Worm (Caenorhabditis elegans) whole organism, L4 larva: ENCODE measurements around the gene arrd-8.

Source experiments
- R02D3.7 ChIP-seq: fragments of 150-350 bp; sonication (generic microtip); optimal IDR thresholded peaks from 3 replicates; lab custom pipeline; 2014; ENCODE audit warnings: missing biosample characterization, missing genetic modification characterization
- T26A8.4 ChIP-seq: fragments of 200-800 bp; sonication (Bioruptor generic); IDR thresholded peaks from 2 replicates; pipeline ENCODE4 v1.3.6; 2022; ENCODE audit warnings: missing genetic modification characterization, missing compliant biosample characterization
- aha-1 ChIP-seq: fragments of 150-350 bp; peaks from one replicate; lab custom pipeline; 2014; ENCODE audit warnings: missing biosample characterization, missing genetic modification characterization
- ceh-28 ChIP-seq: fragments of 150-350 bp; optimal IDR thresholded peaks from 2 replicates; lab custom pipeline; 2014; ENCODE audit warnings: missing biosample characterization, missing genetic modification reagents, missing genetic modification characterization
- daf-16 ChIP-seq, 3 experiments: sonication (generic microtip); optimal IDR thresholded peaks; 2 replicates each; lab custom pipeline; 2016 to 2017; ENCODE audit warnings: missing genetic modification characterization in 3 of 3, missing genetic modification reagents in 3 of 3, mild to moderate bottlenecking in 2 of 3, missing compliant biosample characterization in 2 of 3, missing biosample characterization in 1 of 3, moderate library complexity in 1 of 3
- dmd-8 ChIP-seq: fragments of 200-800 bp; sonication (Bioruptor generic); IDR thresholded peaks from 2 replicates; pipeline ENCODE4 v1.3.6; 2022; ENCODE audit warnings: missing genetic modification characterization, missing compliant biosample characterization
- dmd-9 ChIP-seq: fragments of 200-800 bp; sonication (Bioruptor generic); IDR thresholded peaks from 2 replicates; pipeline ENCODE4 v1.3.6; 2022; ENCODE audit warnings: missing genetic modification reagents, missing genetic modification characterization, missing compliant biosample characterization
- duxl-1 ChIP-seq: sonication (generic microtip); optimal IDR thresholded peaks from 2 replicates; lab custom pipeline; 2016; ENCODE audit warnings: mild to moderate bottlenecking, missing genetic modification characterization, moderate library complexity, missing compliant biosample characterization; ENCODE audit not compliant: poor library complexity
- dve-1 ChIP-seq: sonication (generic microtip); optimal IDR thresholded peaks from 2 replicates; lab custom pipeline; 2017; ENCODE audit warnings: antibody characterized with exemption, mild to moderate bottlenecking, missing genetic modification characterization, missing compliant biosample characterization; ENCODE audit not compliant: insufficient read depth
- fkh-10 ChIP-seq: fragments of 150-350 bp; optimal IDR thresholded peaks from 2 replicates; lab custom pipeline; 2014; ENCODE audit warnings: missing biosample characterization, missing genetic modification reagents, missing genetic modification characterization
- hif-1 ChIP-seq, 2 experiments: sonication (generic microtip); optimal IDR thresholded peaks; 2 replicates each; lab custom pipeline; 2016 to 2017; ENCODE audit warnings: missing compliant biosample characterization in 2 of 2, missing genetic modification characterization in 2 of 2, missing genetic modification reagents in 2 of 2, missing genotype in 2 of 2, mild to moderate bottlenecking in 1 of 2
- hlh-11 ChIP-seq: fragments of 200-800 bp; sonication (Bioruptor generic); optimal IDR thresholded peaks from 2 replicates; lab custom pipeline; 2018; ENCODE audit warnings: mild to moderate bottlenecking, missing genetic modification characterization, missing compliant biosample characterization
- hmg-1.1 ChIP-seq: fragments of 200-800 bp; sonication (Bioruptor generic); IDR thresholded peaks from 2 replicates; pipeline ENCODE4 v1.3.6; 2022; ENCODE audit warnings: missing genetic modification reagents, missing genetic modification characterization, missing compliant biosample characterization
- lim-7 ChIP-seq: fragments of 200-800 bp; sonication (Bioruptor generic); IDR thresholded peaks from 2 replicates; pipeline ENCODE4 v1.3.6; 2022; ENCODE audit warnings: missing genetic modification characterization, missing compliant biosample characterization
- lin-38 ChIP-seq: fragments of 200-800 bp; sonication (Bioruptor generic); IDR thresholded peaks from 2 replicates; pipeline ENCODE4 v1.3.6; 2022; ENCODE audit warnings: missing genetic modification reagents, missing genetic modification characterization, missing compliant biosample characterization
- lsy-2 ChIP-seq, 2 experiments: fragments of 150-350 bp in 1 of 2; sonication (generic microtip) in 1 of 2; optimal IDR thresholded peaks; 2 replicates each; lab custom pipeline; 2014 to 2017; ENCODE audit warnings: missing biosample characterization in 2 of 2, missing genetic modification characterization in 2 of 2
- madf-9 ChIP-seq: fragments of 200-800 bp; sonication (Bioruptor generic); conservative IDR thresholded peaks from 2 replicates; pipeline ENCODE4 v1.3.6; 2022; ENCODE audit warnings: missing genetic modification reagents, missing genetic modification characterization, missing compliant biosample characterization
- mdl-1 ChIP-seq, 2 experiments: fragments of 150-350 bp in 1 of 2; sonication (generic microtip) in 1 of 2; optimal IDR thresholded peaks; 2 replicates each; lab custom pipeline; 2014 to 2017; ENCODE audit warnings: missing biosample characterization in 2 of 2, missing genetic modification characterization in 2 of 2
- mep-1 ChIP-seq: fragments of 150-350 bp; sonication (generic microtip); optimal IDR thresholded peaks from 3 replicates; lab custom pipeline; 2014; ENCODE audit warnings: missing biosample characterization, missing genetic modification characterization
- mes-2 ChIP-seq: sonication (generic microtip); optimal IDR thresholded peaks from 2 replicates; lab custom pipeline; 2016; ENCODE audit warnings: missing genotype, mild to moderate bottlenecking, missing genetic modification characterization, missing compliant biosample characterization; ENCODE audit not compliant: poor library complexity, severe bottlenecking
- mxl-3 ChIP-seq: fragments of 200-800 bp; sonication (Bioruptor generic); optimal IDR thresholded peaks from 2 replicates; lab custom pipeline; 2018; ENCODE audit warnings: mild to moderate bottlenecking, missing genetic modification characterization, missing compliant biosample characterization
- nhr-10 ChIP-seq: fragments of 150-350 bp; optimal IDR thresholded peaks from 2 replicates; lab custom pipeline; 2014; ENCODE audit warnings: missing biosample characterization, missing genetic modification characterization
- nhr-102 ChIP-seq: sonication (generic microtip); optimal IDR thresholded peaks from 2 replicates; lab custom pipeline; 2016; ENCODE audit warnings: mild to moderate bottlenecking, missing genetic modification characterization, moderate library complexity, missing compliant biosample characterization
- nhr-28 ChIP-seq: fragments of 150-350 bp; optimal IDR thresholded peaks from 2 replicates; lab custom pipeline; 2014; ENCODE audit warnings: missing biosample characterization, missing genetic modification characterization
- nhr-6 ChIP-seq: fragments of 150-350 bp; optimal IDR thresholded peaks from 2 replicates; lab custom pipeline; 2014; ENCODE audit warnings: missing biosample characterization, missing genetic modification characterization
- nhr-76 ChIP-seq: fragments of 150-350 bp; optimal IDR thresholded peaks from 2 replicates; lab custom pipeline; 2014; ENCODE audit warnings: missing biosample characterization, missing genetic modification characterization
- pqm-1 ChIP-seq: sonication (generic microtip); optimal IDR thresholded peaks from 2 replicates; lab custom pipeline; 2017; ENCODE audit warnings: missing biosample characterization, missing genetic modification characterization
- rbr-2 ChIP-seq: sonication (generic microtip); optimal IDR thresholded peaks from 2 replicates; lab custom pipeline; 2016; ENCODE audit warnings: missing genotype, missing genetic modification characterization, missing compliant biosample characterization
- saeg-2 ChIP-seq: fragments of 200-800 bp; sonication (Bioruptor generic); IDR thresholded peaks from 2 replicates; pipeline ENCODE4 v1.3.6; 2022; ENCODE audit warnings: missing genetic modification reagents, missing genetic modification characterization, missing compliant biosample characterization
- sdz-12 ChIP-seq: fragments of 200-800 bp; sonication (Bioruptor generic); optimal IDR thresholded peaks from 2 replicates; lab custom pipeline; 2018; ENCODE audit warnings: mild to moderate bottlenecking, missing genetic modification characterization, missing compliant biosample characterization
- set-16 ChIP-seq: fragments of 200-800 bp; sonication (Bioruptor generic); IDR thresholded peaks from 2 replicates; pipeline ENCODE4 v1.3.6; 2022; ENCODE audit warnings: missing genetic modification reagents, missing genetic modification characterization, missing compliant biosample characterization
- snpc-1.2 ChIP-seq: fragments of 200-800 bp; sonication (Bioruptor generic); IDR thresholded peaks from 2 replicates; pipeline ENCODE4 v1.3.6; 2022; ENCODE audit warnings: missing genetic modification reagents, missing genetic modification characterization, missing compliant biosample characterization
- snpc-4 ChIP-seq: fragments of 150-350 bp; optimal IDR thresholded peaks from 2 replicates; lab custom pipeline; 2014; ENCODE audit warnings: missing biosample characterization, missing genetic modification characterization
- tag-97 ChIP-seq: fragments of 200-800 bp; sonication (Bioruptor generic); IDR thresholded peaks from 2 replicates; pipeline ENCODE4 v1.3.6; 2022; ENCODE audit warnings: missing genetic modification characterization, missing compliant biosample characterization
- tra-1 ChIP-seq: fragments of 200-800 bp; sonication (Bioruptor generic); IDR thresholded peaks from 2 replicates; pipeline ENCODE4 v1.3.6; 2022; ENCODE audit warnings: missing genetic modification reagents, missing genetic modification characterization, missing compliant biosample characterization
- unc-62 ChIP-seq, 3 experiments: fragments of 150-350 bp in 1 of 3; sonication (generic microtip); optimal IDR thresholded peaks in 2 of 3; peaks in 1 of 3; 1 replicate in 1 of 3; 2 replicates in 2 of 3; lab custom pipeline; 2014 to 2017; ENCODE audit warnings: missing biosample characterization in 3 of 3, missing genetic modification characterization in 3 of 3, missing genetic modification reagents in 3 of 3, missing genotype in 1 of 3

The arrd-8 gene

ce11 chrII:12071243-12071642 is 6.4 kb downstream of the arrd-8 start:
- TF ChIP-seq aha-1 (tag; lab: Kevin White, UChicago) (peak; percentile 97), snpc-1.2 (no peak)

ce11 chrII:12076355-12076754 is 11.5 kb downstream of the arrd-8 start:
- TF ChIP-seq mdl-1 (tag; optimal IDR thresholded peaks at IDR 0.05; lab: Kevin White, UChicago) (no peak), lin-38 (GFP tag; lab: Robert Waterston, UW) (peak; percentile 19; the same call in 1 of the 2 replicates), set-16 (GFP tag; lab: Robert Waterston, UW) (peak; percentile 41; the same call in 1 of the 2 replicates)
- TF ChIP-seq, all 104 proteins: peak for 2

ce11 chrII:12077281-12077680 is 12.4 kb downstream of the arrd-8 start:
- TF ChIP-seq unc-62 (GFP tag; optimal IDR thresholded peaks at IDR 0.05 in 1 of 2; lab: Kevin White, UChicago): peak in 1 of 2 experiments; percentile 98
- TF ChIP-seq unc-62 (tag; optimal IDR thresholded peaks at IDR 0.05; lab: Kevin White, UChicago): no peak
- no peak for TF ChIP-seq mxl-3 (GFP tag; lab: Kevin White, UChicago)
- TF ChIP-seq, all 104 proteins: peak for 1

- TF ChIP-seq pqm-1 (tag; lab: Kevin White, UChicago) (peak; percentile 34), mes-2 (tag; lab: Kevin White, UChicago) (no peak), dve-1 (tag; lab: Kevin White, UChicago) (peak; percentile 47), lim-7 (no peak)
Measured at ce11 chrII:12080015-12080414, 15.1 kb downstream of the arrd-8 start.

- no peak for TF ChIP-seq nhr-102 (tag; lab: Kevin White, UChicago)
- TF ChIP-seq saeg-2 (GFP tag; lab: Robert Waterston, UW): no peak
- TF ChIP-seq hif-1 (tag; optimal IDR thresholded peaks at IDR 0.05; lab: Kevin White, UChicago): no peak
- peak in 1 of 2 experiments; percentile 33 for TF ChIP-seq lsy-2 (tag; optimal IDR thresholded peaks at IDR 0.05; lab: Kevin White, UChicago)
- TF ChIP-seq unc-62 (GFP tag; optimal IDR thresholded peaks at IDR 0.05 in 1 of 2; lab: Kevin White, UChicago): no peak
- TF ChIP-seq unc-62 (tag; optimal IDR thresholded peaks at IDR 0.05; lab: Kevin White, UChicago): no peak
- peak; percentile 52 for TF ChIP-seq dve-1 (tag; lab: Kevin White, UChicago)
- TF ChIP-seq nhr-76 (tag; lab: Kevin White, UChicago): no peak
- TF ChIP-seq T26A8.4 (GFP tag; lab: Robert Waterston, UW): no peak
- TF ChIP-seq R02D3.7 (tag; lab: Kevin White, UChicago): no peak
- no peak for TF ChIP-seq snpc-4
Measured at ce11 chrII:12081454-12081853, 16.6 kb downstream of the arrd-8 start.

ce11 chrII:12088833-12089232 is 23.9 kb downstream of the arrd-8 start, which contains the start of gene cnt-1:
cnt-1 (minus strand) TSS chrII:12088868.
- TF ChIP-seq R02D3.7 (tag; lab: Kevin White, UChicago): no peak
- peak in 1 of 2 experiments; percentile 43 for TF ChIP-seq lsy-2 (tag; optimal IDR thresholded peaks at IDR 0.05; lab: Kevin White, UChicago)
- 0 out of 2 replicates have a peak, but pooled peaks have one; percentile 7 for TF ChIP-seq tra-1 (GFP tag; lab: Robert Waterston, UW)
- peak; percentile 53 for TF ChIP-seq lin-38 (GFP tag; lab: Robert Waterston, UW)

ce11 chrII:12089616-12090215 is 24.8 kb downstream of the arrd-8 start:
- TF ChIP-seq nhr-28 (tag; lab: Kevin White, UChicago): peak; percentile 61
- TF ChIP-seq nhr-10 (tag; lab: Kevin White, UChicago): no peak
- TF ChIP-seq fkh-10 (GFP tag; lab: Kevin White, UChicago): peak; percentile 77
- peak; percentile 60 for TF ChIP-seq nhr-6 (tag; lab: Kevin White, UChicago)
- TF ChIP-seq ceh-28 (tag; lab: Kevin White, UChicago): no peak
- peak; percentile 39 to 75 for TF ChIP-seq mdl-1 (tag; optimal IDR thresholded peaks at IDR 0.05; lab: Kevin White, UChicago)
- peak; percentile 88 for TF ChIP-seq hlh-11 (tag; lab: Kevin White, UChicago)
- peak; percentile 69 for TF ChIP-seq mep-1 (tag; lab: Kevin White, UChicago)
- peak; percentile 58 for TF ChIP-seq rbr-2 (tag; lab: Kevin White, UChicago)
- no peak for TF ChIP-seq dmd-8 (GFP tag; lab: Robert Waterston, UW)
- peak in 1 of 2 experiments; percentile 57 for TF ChIP-seq hif-1 (tag; optimal IDR thresholded peaks at IDR 0.05; lab: Kevin White, UChicago)
- TF ChIP-seq hmg-1.1 (GFP tag; lab: Robert Waterston, UW): peak; percentile 60
- TF ChIP-seq daf-16 (GFP tag; optimal IDR thresholded peaks at IDR 0.05; lab: Kevin White, UChicago): no peak
- peak; percentile 84 for TF ChIP-seq daf-16 (tag; optimal IDR thresholded peaks at IDR 0.05; lab: Kevin White, UChicago)
- no peak for TF ChIP-seq dmd-9 (GFP tag; lab: Robert Waterston, UW)
- TF ChIP-seq aha-1 (tag; lab: Kevin White, UChicago): peak; percentile 86
- TF ChIP-seq tag-97 (GFP tag; lab: Robert Waterston, UW): no peak
- no peak for TF ChIP-seq sdz-12 (GFP tag; lab: Kevin White, UChicago)
- TF ChIP-seq madf-9 (GFP tag; lab: Robert Waterston, UW): no peak
- TF ChIP-seq duxl-1 (tag; lab: Kevin White, UChicago): no peak
